Worm (Caenorhabditis elegans) whole organism, L1 larva: ENCODE data around the gene snu-66.

Source experiments
- C04F5.9 ChIP-seq: sonication (generic microtip); optimal IDR thresholded peaks from 2 replicates; lab custom pipeline; 2016; ENCODE audit warnings: missing genetic modification characterization, missing compliant biosample characterization
- C16A3.4 ChIP-seq: fragments of 150-350 bp; optimal IDR thresholded peaks from 2 replicates; lab custom pipeline; 2014; ENCODE audit warnings: missing biosample characterization, missing genetic modification characterization
- alr-1 ChIP-seq: fragments of 200-800 bp; sonication (Bioruptor generic); optimal IDR thresholded peaks from 2 replicates; lab custom pipeline; 2018; ENCODE audit warnings: borderline replicate concordance, mild to moderate bottlenecking, missing genetic modification characterization, missing compliant biosample characterization
- ama-1 ChIP-seq: fragments of 150-350 bp; optimal IDR thresholded peaks from 2 replicates; lab custom pipeline; 2014
- blmp-1 ChIP-seq: fragments of 150-350 bp; optimal IDR thresholded peaks from 2 replicates; lab custom pipeline; 2014; ENCODE audit warnings: missing biosample characterization, missing genetic modification characterization
- ceh-82 ChIP-seq, 3 experiments: fragments of 150-350 bp in 1 of 3; sonication (generic microtip) in 2 of 3; optimal IDR thresholded peaks; 2 replicates each; lab custom pipeline; 2014 to 2017; ENCODE audit warnings: missing biosample characterization in 3 of 3, missing genetic modification characterization in 3 of 3
- ceh-90 ChIP-seq: sonication (generic microtip); optimal IDR thresholded peaks from 2 replicates; lab custom pipeline; 2016; ENCODE audit warnings: missing genetic modification characterization, missing compliant biosample characterization
- ces-1 ChIP-seq: fragments of 150-350 bp; optimal IDR thresholded peaks from 2 replicates; lab custom pipeline; 2014; ENCODE audit warnings: missing biosample characterization, missing genetic modification reagents, missing genetic modification characterization
- dpl-1 ChIP-seq, 3 experiments: fragments of 150-350 bp in 2 of 3; sonication (generic microtip) in 1 of 3; optimal IDR thresholded peaks; 2 replicates each; lab custom pipeline; 2014 to 2017; ENCODE audit warnings: missing biosample characterization in 3 of 3, missing genetic modification characterization in 3 of 3, missing genetic modification reagents in 3 of 3
- efl-1 ChIP-seq, 4 experiments: fragments of 150-350 bp; optimal IDR thresholded peaks in 3 of 4; peaks in 1 of 4; 1 replicate in 1 of 4; 2 replicates in 3 of 4; lab custom pipeline; 2014; ENCODE audit warnings: missing biosample characterization in 2 of 4, missing genetic modification characterization in 2 of 4, missing genetic modification reagents in 2 of 4
- efl-3 ChIP-seq: fragments of 200-800 bp; sonication (Bioruptor generic); optimal IDR thresholded peaks from 2 replicates; lab custom pipeline; 2018; ENCODE audit warnings: mild to moderate bottlenecking, missing genetic modification characterization, missing compliant biosample characterization
- ets-5 ChIP-seq: fragments of 200-800 bp; sonication (Bioruptor generic); IDR thresholded peaks from 2 replicates; pipeline ENCODE4 v1.3.6; 2022; ENCODE audit warnings: missing genetic modification characterization, missing compliant biosample characterization
- fkh-10 ChIP-seq: sonication (generic microtip); optimal IDR thresholded peaks from 2 replicates; lab custom pipeline; 2017; ENCODE audit warnings: missing biosample characterization, missing genetic modification reagents, missing genetic modification characterization
- fkh-4 ChIP-seq: sonication (generic microtip); optimal IDR thresholded peaks from 2 replicates; lab custom pipeline; 2016; ENCODE audit warnings: missing compliant biosample characterization, missing genetic modification characterization, borderline replicate concordance
- fkh-8 ChIP-seq: sonication (generic microtip); optimal IDR thresholded peaks from 2 replicates; lab custom pipeline; 2016; ENCODE audit warnings: mild to moderate bottlenecking, missing genetic modification characterization, missing compliant biosample characterization
- grh-1 ChIP-seq: fragments of 200-800 bp; sonication (Bioruptor generic); IDR thresholded peaks from 2 replicates; pipeline ENCODE4 v1.3.6; 2022; ENCODE audit warnings: missing genetic modification reagents, missing genetic modification characterization, missing compliant biosample characterization
- hlh-4 ChIP-seq: sonication (generic microtip); optimal IDR thresholded peaks from 2 replicates; lab custom pipeline; 2016; ENCODE audit warnings: mild to moderate bottlenecking, missing genetic modification characterization, missing compliant biosample characterization
- isw-1 ChIP-seq: fragments of 200-800 bp; sonication (Bioruptor generic); IDR thresholded peaks from 2 replicates; pipeline ENCODE4 v1.3.6; 2022; ENCODE audit warnings: missing genetic modification characterization, missing compliant biosample characterization
- jun-1 ChIP-seq: fragments of 150-350 bp; optimal IDR thresholded peaks from 2 replicates; lab custom pipeline; 2014; ENCODE audit warnings: missing biosample characterization, missing genetic modification reagents, missing genetic modification characterization
- lin-14 ChIP-seq: fragments of 200-800 bp; sonication (Bioruptor generic); optimal IDR thresholded peaks from 2 replicates; lab custom pipeline; 2018; ENCODE audit warnings: mild to moderate bottlenecking, missing genetic modification characterization, moderate library complexity, missing compliant biosample characterization
- lin-39 ChIP-seq: fragments of 150-350 bp; optimal IDR thresholded peaks from 2 replicates; lab custom pipeline; 2014; ENCODE audit warnings: missing biosample characterization, missing genetic modification reagents, missing genetic modification characterization
- mdl-1 ChIP-seq, 2 experiments: fragments of 150-350 bp; optimal IDR thresholded peaks; 2 replicates each; lab custom pipeline; 2014 to 2017; ENCODE audit warnings: missing biosample characterization in 2 of 2, missing genetic modification characterization in 2 of 2, inconsistent platforms in 1 of 2
- nhr-19 ChIP-seq: fragments of 200-800 bp; sonication (Bioruptor generic); conservative IDR thresholded peaks from 2 replicates; pipeline ENCODE4 v1.3.6; 2022; ENCODE audit warnings: missing genetic modification characterization, missing compliant biosample characterization
- nhr-237 ChIP-seq: fragments of 150-350 bp; optimal IDR thresholded peaks from 2 replicates; lab custom pipeline; 2014; ENCODE audit warnings: missing biosample characterization, missing genetic modification characterization
- nhr-90 ChIP-seq: sonication (generic microtip); optimal IDR thresholded peaks from 2 replicates; lab custom pipeline; 2016; ENCODE audit warnings: mild to moderate bottlenecking, missing genetic modification characterization, missing compliant biosample characterization; ENCODE audit not compliant: poor library complexity
- pax-3 ChIP-seq: fragments of 200-800 bp; sonication (Bioruptor generic); optimal IDR thresholded peaks from 2 replicates; lab custom pipeline; 2018; ENCODE audit warnings: mild to moderate bottlenecking, missing genetic modification characterization, moderate library complexity, missing compliant biosample characterization
- rnt-1 ChIP-seq: sonication (generic microtip); optimal IDR thresholded peaks from 2 replicates; lab custom pipeline; 2016; ENCODE audit warnings: mild to moderate bottlenecking, missing genetic modification characterization, moderate library complexity, missing compliant biosample characterization
- sptf-1 ChIP-seq: fragments of 150-350 bp; optimal IDR thresholded peaks from 2 replicates; lab custom pipeline; 2014; ENCODE audit warnings: missing biosample characterization, missing genetic modification characterization
- sup-37 ChIP-seq: fragments of 200-800 bp; sonication (Bioruptor generic); optimal IDR thresholded peaks from 2 replicates; lab custom pipeline; 2018; ENCODE audit warnings: mild to moderate bottlenecking, missing genetic modification characterization, missing compliant biosample characterization
- swsn-7 ChIP-seq: sonication (generic microtip); optimal IDR thresholded peaks from 2 replicates; lab custom pipeline; 2016; ENCODE audit warnings: missing genetic modification characterization, missing compliant biosample characterization
- tlp-1 ChIP-seq: fragments of 150-350 bp; optimal IDR thresholded peaks from 2 replicates; lab custom pipeline; 2014; ENCODE audit warnings: missing biosample characterization, missing genetic modification characterization
- unc-98 ChIP-seq: fragments of 200-800 bp; sonication (Bioruptor generic); IDR thresholded peaks from 2 replicates; pipeline ENCODE4 v1.3.6; 2022; ENCODE audit warnings: missing genetic modification characterization, missing compliant biosample characterization
- ztf-11 ChIP-seq, 2 experiments: sonication (generic microtip); optimal IDR thresholded peaks; 2 replicates each; lab custom pipeline; 2016 to 2017; ENCODE audit warnings: missing genetic modification characterization in 2 of 2, missing biosample characterization in 1 of 2, missing compliant biosample characterization in 1 of 2

The snu-66 gene

DNA sequence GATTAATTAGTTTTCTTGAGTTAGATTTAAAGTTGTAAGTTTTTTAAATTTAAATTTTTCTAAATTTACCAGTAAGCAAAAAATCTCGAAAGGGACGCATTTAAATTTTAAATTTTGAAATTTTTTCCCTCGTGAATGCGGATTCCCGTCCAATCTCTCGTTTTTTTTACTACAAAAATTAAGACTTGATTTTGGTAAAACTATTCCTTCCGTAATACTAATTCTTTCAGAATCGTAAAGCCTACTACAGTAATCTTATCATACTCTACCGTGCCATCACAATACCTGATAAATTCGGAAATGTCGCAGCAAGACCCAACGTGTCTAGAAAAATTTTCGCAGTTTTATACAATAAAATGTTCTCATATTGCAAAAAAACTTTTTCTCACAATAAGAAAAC lies 30.3 kb downstream of the snu-66 start, which contains the start of the genes C54F6.19 and nhx-3:
Gene C54F6.19 (plus strand): TSS at position 301 of the 400 bp plus-strand sequence.
Gene nhx-3 (minus strand): TSS at position 337 of the 400 bp plus-strand sequence.
- TF ChIP-seq fkh-10 (GFP tag; lab: Kevin White, UChicago) (no peak), blmp-1 (no peak), grh-1 (no peak), fkh-8 (no peak), ets-5 (GFP tag; lab: Robert Waterston, UW) (no peak), rnt-1 (tag; lab: Kevin White, UChicago) (no peak)

DNA sequence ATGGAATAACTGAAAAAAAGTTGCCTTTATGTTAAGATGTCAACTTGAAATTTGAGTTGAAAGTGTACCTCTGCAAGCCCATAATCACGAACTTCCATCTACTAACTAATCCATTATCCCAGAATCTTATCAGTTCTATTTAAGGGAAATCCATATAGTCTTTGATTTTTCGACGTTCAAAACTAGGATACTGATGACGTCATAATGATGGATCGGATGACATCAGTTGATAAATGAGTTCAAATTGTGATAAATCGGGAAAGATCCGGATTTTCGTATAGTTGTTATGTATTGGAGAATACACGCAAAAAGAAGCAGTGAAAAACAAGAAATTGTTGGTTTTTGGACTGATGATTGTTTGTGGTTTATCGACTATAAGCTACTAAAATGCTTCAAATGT lies 31.7 kb downstream of the snu-66 start:
- peak; percentile 10 for TF ChIP-seq blmp-1
- no peak for TF ChIP-seq fkh-8

DNA sequence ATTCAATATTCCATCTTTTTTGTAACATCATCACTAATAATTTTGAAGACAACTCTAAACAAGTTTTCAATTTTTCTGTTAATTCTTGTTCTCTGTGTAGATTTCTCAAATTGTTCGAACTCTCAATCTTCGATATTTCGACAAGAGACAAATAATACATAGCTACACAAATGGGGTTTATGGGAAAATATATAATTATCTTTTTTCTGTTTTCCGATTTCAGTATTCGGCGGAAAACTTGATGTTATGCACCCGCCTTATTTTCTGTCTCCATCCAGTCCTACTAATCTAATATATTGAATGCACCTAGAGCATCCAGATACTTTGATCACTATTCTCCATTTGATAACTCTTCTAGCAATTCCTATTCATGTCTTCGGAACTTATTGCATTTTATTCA lies 36.5 kb downstream of the snu-66 start, which contains the start of gene srh-268:
Gene srh-268 (plus strand): TSS at position 301 of the 400 bp plus-strand sequence.
- TF ChIP-seq alr-1 (tag; lab: Kevin White, UChicago): no peak
- no peak for TF ChIP-seq ets-5 (GFP tag; lab: Robert Waterston, UW)
- TF ChIP-seq fkh-4 (tag; lab: Kevin White, UChicago): no peak
- TF ChIP-seq nhr-19: no peak
- no peak for TF ChIP-seq jun-1 (tag; lab: Kevin White, UChicago)
- no peak for TF ChIP-seq nhr-90 (tag; lab: Kevin White, UChicago)
- TF ChIP-seq sptf-1 (tag; lab: Kevin White, UChicago): no peak
- no peak for TF ChIP-seq swsn-7 (tag; lab: Kevin White, UChicago)
- TF ChIP-seq ztf-11 (tag; optimal IDR thresholded peaks at IDR 0.05; lab: Kevin White, UChicago): no peak
- no peak for TF ChIP-seq pax-3 (tag; lab: Kevin White, UChicago)
- TF ChIP-seq sup-37 (GFP tag; lab: Kevin White, UChicago): no peak
- no peak for TF ChIP-seq ces-1 (GFP tag; lab: Kevin White, UChicago)
- no peak for TF ChIP-seq hlh-4 (tag; lab: Kevin White, UChicago)

DNA sequence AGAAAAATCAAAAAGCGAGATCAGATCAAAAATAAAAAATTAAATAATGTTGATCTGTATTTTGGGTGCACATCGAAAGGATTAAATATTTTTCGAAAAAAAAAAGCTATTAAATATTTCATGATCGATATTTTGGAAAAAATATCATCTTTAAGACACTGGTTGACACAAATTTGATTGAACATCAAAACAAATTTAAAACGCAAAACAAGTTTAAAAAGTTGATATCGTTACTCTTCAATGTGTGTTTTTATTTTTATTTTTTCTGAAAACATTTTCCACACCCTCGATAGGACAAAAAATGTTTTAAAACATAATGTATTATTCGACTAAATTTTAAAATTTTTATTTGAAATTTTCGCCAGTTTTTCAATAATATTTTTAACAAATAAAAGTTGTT lies 37.5 kb downstream of the snu-66 start, which contains the start of gene C54F6.12:
Gene C54F6.12 (minus strand): TSS at position 101 of the 400 bp plus-strand sequence.
- no peak for TF ChIP-seq tlp-1 (tag; lab: Kevin White, UChicago)
- TF ChIP-seq sptf-1 (tag; lab: Kevin White, UChicago): no peak
- no peak for TF ChIP-seq C04F5.9 (tag; lab: Kevin White, UChicago)
- TF ChIP-seq dpl-1 (GFP tag; optimal IDR thresholded peaks at IDR 0.05; lab: Kevin White, UChicago): no peak
- no peak for TF ChIP-seq pax-3 (tag; lab: Kevin White, UChicago)

DNA sequence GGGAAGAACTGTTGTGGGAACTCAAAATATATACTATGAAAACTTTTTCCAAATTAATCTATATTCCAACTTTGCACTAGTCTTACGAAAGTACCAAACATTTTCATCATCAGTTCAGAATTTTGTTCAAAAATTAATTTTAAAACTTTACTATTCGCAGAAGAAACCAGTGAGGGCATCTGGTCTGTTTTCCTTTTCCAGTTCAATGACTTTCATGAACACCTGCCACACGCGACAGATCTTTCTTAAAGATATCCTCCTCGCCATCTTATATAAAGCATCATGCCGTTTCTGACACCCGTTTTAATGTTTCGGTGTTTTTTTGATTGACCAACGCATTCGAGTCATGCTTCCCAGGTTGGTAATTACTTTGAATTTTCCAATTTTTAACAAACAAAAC lies 42.5 kb downstream of the snu-66 start, which contains the start of gene C54F6.3:
Gene C54F6.3 (plus strand): TSS at position 301 of the 400 bp plus-strand sequence.
- TF ChIP-seq efl-1 (optimal IDR thresholded peaks at IDR 0.05; lab: Kevin White, UChicago): no peak
- TF ChIP-seq efl-1 (GFP tag; optimal IDR thresholded peaks at IDR 0.05 in 1 of 2; lab: Kevin White, UChicago): peak in 1 of 2 experiments; percentile 50
- no peak for TF ChIP-seq mdl-1 (tag; optimal IDR thresholded peaks at IDR 0.05; lab: Kevin White, UChicago)

DNA sequence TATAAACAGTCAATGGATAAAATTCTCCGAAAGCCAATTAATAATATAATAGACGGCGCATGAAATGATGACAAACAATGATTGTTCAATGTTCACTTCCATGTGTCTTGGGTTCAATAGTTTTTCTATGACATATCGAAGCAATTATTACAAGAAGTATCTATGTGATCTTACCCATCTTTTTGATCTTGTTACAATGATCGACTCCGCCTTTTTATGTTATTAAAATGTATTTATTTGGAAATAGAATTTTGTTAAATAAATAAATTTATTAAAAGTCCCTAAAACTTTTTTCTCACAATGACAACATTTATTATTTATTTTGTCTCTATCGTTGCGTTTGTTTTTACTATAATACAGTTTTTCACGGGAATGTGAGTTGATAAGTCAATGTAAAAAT lies 45.6 kb downstream of the snu-66 start, which contains the start of gene swt-2:
Gene swt-2 (plus strand): TSS at position 301 of the 400 bp plus-strand sequence.
- no peak for TF ChIP-seq dpl-1 (GFP tag; optimal IDR thresholded peaks at IDR 0.05; lab: Kevin White, UChicago)
- TF ChIP-seq efl-3 (GFP tag; lab: Kevin White, UChicago): no peak
- no peak for TF ChIP-seq C16A3.4 (tag; lab: Kevin White, UChicago)
- TF ChIP-seq mdl-1 (tag; optimal IDR thresholded peaks at IDR 0.05; lab: Kevin White, UChicago): no peak
- TF ChIP-seq blmp-1: no peak
- TF ChIP-seq ceh-82 (tag; optimal IDR thresholded peaks at IDR 0.05; lab: Kevin White, UChicago): no peak
- no peak for TF ChIP-seq unc-98 (GFP tag; lab: Robert Waterston, UW)
- TF ChIP-seq C04F5.9 (tag; lab: Kevin White, UChicago): no peak
- TF ChIP-seq ets-5 (GFP tag; lab: Robert Waterston, UW): no peak
- TF ChIP-seq isw-1 (GFP tag; lab: Robert Waterston, UW): no peak
- TF ChIP-seq ama-1 (lab: Kevin White, UChicago): no peak
- no peak for TF ChIP-seq nhr-237 (tag; lab: Kevin White, UChicago)
- no peak for TF ChIP-seq lin-14 (GFP tag; lab: Kevin White, UChicago)
- TF ChIP-seq ceh-90 (tag; lab: Kevin White, UChicago): no peak
- no peak for TF ChIP-seq fkh-8
- TF ChIP-seq lin-39 (tag; lab: Kevin White, UChicago): no peak
